Worm (Caenorhabditis elegans) whole organism, early embryonic: ENCODE measurements around the gene sri-32.
"Not testable (repeated sequence)": the region's sequence is repeated elsewhere in the genome, so short reads cannot be mapped to it uniquely, and the experiment has no call there.

Experiments
- B0310.2 ChIP-seq: sonication (generic microtip); optimal IDR thresholded peaks from 2 replicates; lab custom pipeline; 2016; ENCODE audit warnings: mild to moderate bottlenecking, missing genetic modification characterization, missing compliant biosample characterization
- F13C5.2 ChIP-seq: sonication (generic microtip); optimal IDR thresholded peaks from 2 replicates; lab custom pipeline; 2017; ENCODE audit warnings: mild to moderate bottlenecking, missing genetic modification characterization, inconsistent platforms, missing compliant biosample characterization
- aly-1 ChIP-seq: sonication (generic microtip); optimal IDR thresholded peaks from 2 replicates; lab custom pipeline; 2016; ENCODE audit warnings: missing genetic modification characterization, missing compliant biosample characterization
- ama-1 ChIP-seq: fragments of 150-350 bp; optimal IDR thresholded peaks from 2 replicates; lab custom pipeline; 2014
- ceh-13 ChIP-seq: fragments of 200-800 bp; sonication (Bioruptor generic); optimal IDR thresholded peaks from 2 replicates; lab custom pipeline; 2018; ENCODE audit warnings: mild to moderate bottlenecking, missing genetic modification characterization, missing compliant biosample characterization
- ceh-36 ChIP-seq: sonication (generic microtip); optimal IDR thresholded peaks from 2 replicates; lab custom pipeline; 2016; ENCODE audit warnings: missing genetic modification characterization, inconsistent platforms, missing compliant biosample characterization
- ets-7 ChIP-seq: sonication (generic microtip); optimal IDR thresholded peaks from 2 replicates; lab custom pipeline; 2016; ENCODE audit warnings: missing genotype, missing genetic modification characterization, missing compliant biosample characterization
- flt-1 ChIP-seq: fragments of 200-800 bp; sonication (Bioruptor generic); IDR thresholded peaks from 2 replicates; pipeline ENCODE4 v1.3.6; 2022; ENCODE audit warnings: missing genetic modification characterization, missing compliant biosample characterization
- hmbx-1 ChIP-seq: sonication (generic microtip); optimal IDR thresholded peaks from 2 replicates; lab custom pipeline; 2016; ENCODE audit warnings: mild to moderate bottlenecking, missing genetic modification characterization, missing compliant biosample characterization
- hmg-4 ChIP-seq: fragments of 200-800 bp; sonication (Bioruptor generic); optimal IDR thresholded peaks from 2 replicates; lab custom pipeline; 2018; ENCODE audit warnings: mild to moderate bottlenecking, missing genetic modification characterization, missing compliant biosample characterization
- hnd-1 ChIP-seq: sonication (generic microtip); optimal IDR thresholded peaks from 2 replicates; lab custom pipeline; 2016; ENCODE audit warnings: missing genetic modification characterization, missing compliant biosample characterization
- pes-1 ChIP-seq: fragments of 200-800 bp; sonication (Bioruptor generic); IDR thresholded peaks from 2 replicates; pipeline ENCODE4 v1.3.6; 2022; ENCODE audit warnings: missing genetic modification reagents, missing genetic modification characterization, missing compliant biosample characterization
- scrt-1 ChIP-seq: fragments of 200-800 bp; sonication (Bioruptor generic); IDR thresholded peaks from 2 replicates; pipeline ENCODE4 v1.3.6; 2022; ENCODE audit warnings: missing genetic modification characterization, missing compliant biosample characterization
- sea-1 ChIP-seq: fragments of 200-800 bp; sonication (Bioruptor generic); conservative IDR thresholded peaks from 2 replicates; pipeline ENCODE4 v1.3.6; 2022; ENCODE audit warnings: missing genetic modification characterization, missing compliant biosample characterization
- tbx-11 ChIP-seq: fragments of 200-800 bp; sonication (Bioruptor generic); IDR thresholded peaks from 2 replicates; pipeline ENCODE4 v1.3.6; 2022; ENCODE audit warnings: missing genetic modification characterization, missing compliant biosample characterization
- tbx-37 ChIP-seq: fragments of 200-800 bp; sonication (Bioruptor generic); conservative IDR thresholded peaks from 2 replicates; pipeline ENCODE4 v1.3.6; 2022; ENCODE audit warnings: missing genetic modification reagents, missing genetic modification characterization, missing compliant biosample characterization
- tra-4 ChIP-seq: sonication (generic microtip); optimal IDR thresholded peaks from 2 replicates; lab custom pipeline; 2017; ENCODE audit warnings: missing genetic modification characterization, missing compliant biosample characterization

sri-32 gene

DNA sequence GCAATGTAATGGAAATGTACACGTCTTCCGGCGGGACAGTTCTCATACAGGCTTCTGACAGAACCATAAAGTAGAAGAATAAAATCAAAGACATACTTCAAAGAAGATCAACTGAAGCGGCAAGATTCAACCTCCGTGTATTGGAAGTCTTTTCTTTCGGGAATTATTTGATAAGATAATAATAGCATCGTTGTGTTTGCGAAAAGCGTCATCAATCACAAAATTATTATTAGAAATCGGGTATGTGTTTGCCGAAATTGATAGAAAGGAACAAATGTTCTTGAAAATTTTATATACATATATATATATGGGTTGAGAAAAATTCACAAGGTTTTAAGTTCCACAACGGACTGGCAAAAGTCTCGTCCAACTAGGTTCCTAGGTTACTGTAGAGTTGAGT is 37.3 kb upstream of the sri-32 start, which contains the start of gene Y27F2A.9:
Y27F2A.9 (minus strand) TSS at position 101 of the 400 bp plus-strand sequence.
- not testable (repeated sequence) for TF ChIP-seq tra-4 (tag; lab: Kevin White, UChicago); scrt-1 (GFP tag; lab: Robert Waterston, UW); ceh-36

DNA sequence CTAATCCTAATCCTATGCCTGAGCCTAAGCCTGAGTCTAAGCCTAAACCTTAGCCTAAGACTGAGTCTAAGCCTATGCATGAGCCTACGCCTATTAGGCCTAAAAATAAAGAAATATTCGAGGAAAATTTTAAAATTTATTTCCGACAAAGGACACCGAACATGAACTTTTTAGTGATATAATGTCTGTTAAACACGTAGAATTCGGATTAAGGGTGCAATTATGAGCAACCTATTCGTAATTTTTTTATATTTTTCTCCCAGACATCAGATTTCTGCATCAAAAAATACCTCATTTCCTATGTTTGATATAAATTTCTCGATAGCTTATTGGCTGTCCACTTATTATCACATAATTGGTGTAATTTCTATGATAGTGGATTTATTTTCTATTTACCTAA is 34.8 kb upstream of the sri-32 start, which contains the start of gene Y27F2A.11:
Y27F2A.11 (plus strand) TSS at position 301 of the 400 bp plus-strand sequence.
- not testable (repeated sequence) for TF ChIP-seq hmbx-1 (tag; lab: Kevin White, UChicago); pes-1; scrt-1 (GFP tag; lab: Robert Waterston, UW)

DNA sequence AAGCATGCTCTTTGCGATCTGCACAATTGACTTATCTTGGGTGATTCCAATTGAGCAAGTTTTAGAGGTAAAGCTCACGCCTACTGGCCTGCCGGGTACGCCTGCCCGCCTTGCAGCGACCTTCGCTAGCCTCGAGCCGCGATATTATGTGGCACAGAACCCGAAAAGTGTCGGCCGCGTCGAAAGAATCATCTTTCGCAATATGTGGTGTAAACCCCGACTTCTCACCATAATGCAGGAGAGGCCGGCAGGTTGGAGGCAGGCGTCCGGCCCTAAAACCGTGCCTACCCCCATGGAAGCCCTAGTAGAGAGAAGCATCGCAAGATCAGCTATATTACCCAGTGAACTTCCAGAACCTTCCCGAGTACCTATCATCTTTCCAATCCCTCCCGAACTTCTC is 31.6 kb upstream of the sri-32 start:
- TF ChIP-seq ceh-36 (no peak), pes-1 (no peak), hmg-4 (GFP tag; lab: Kevin White, UChicago) (no peak), hmbx-1 (tag; lab: Kevin White, UChicago) (no peak), sea-1 (no peak), flt-1 (GFP tag; lab: Robert Waterston, UW) (no peak), scrt-1 (GFP tag; lab: Robert Waterston, UW) (no peak), tra-4 (tag; lab: Kevin White, UChicago) (no peak), B0310.2 (tag; lab: Kevin White, UChicago) (no peak), F13C5.2 (no peak), ama-1 (lab: Kevin White, UChicago) (no peak), ets-7 (tag; lab: Kevin White, UChicago) (no peak), hnd-1 (tag; lab: Kevin White, UChicago) (no peak), aly-1 (tag; lab: Kevin White, UChicago) (no peak)

DNA sequence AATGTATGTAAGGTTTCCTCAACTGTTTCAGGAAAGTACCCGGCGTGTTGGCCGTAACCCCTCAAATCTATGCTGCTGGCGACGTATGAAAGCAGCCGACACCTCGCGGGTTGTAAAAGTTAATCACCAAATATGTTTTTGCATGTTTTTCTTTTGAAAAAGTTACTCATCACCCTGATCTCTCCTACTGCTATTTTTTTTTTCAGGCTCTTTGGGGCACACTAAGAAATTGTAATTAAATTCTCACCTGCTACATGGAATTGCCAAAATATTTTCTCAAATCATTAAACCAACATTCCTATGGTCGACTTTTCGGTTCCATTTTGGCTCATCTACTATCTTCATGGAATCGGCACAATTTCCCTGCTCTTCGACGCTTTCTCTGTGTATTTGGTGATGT is 30.6 kb upstream of the sri-32 start, which contains the start of gene sri-78:
sri-78 (plus strand) TSS at position 301 of the 400 bp plus-strand sequence.
- TF ChIP-seq B0310.2 (tag; lab: Kevin White, UChicago); scrt-1 (GFP tag; lab: Robert Waterston, UW); aly-1 (tag; lab: Kevin White, UChicago): not testable (repeated sequence)

DNA sequence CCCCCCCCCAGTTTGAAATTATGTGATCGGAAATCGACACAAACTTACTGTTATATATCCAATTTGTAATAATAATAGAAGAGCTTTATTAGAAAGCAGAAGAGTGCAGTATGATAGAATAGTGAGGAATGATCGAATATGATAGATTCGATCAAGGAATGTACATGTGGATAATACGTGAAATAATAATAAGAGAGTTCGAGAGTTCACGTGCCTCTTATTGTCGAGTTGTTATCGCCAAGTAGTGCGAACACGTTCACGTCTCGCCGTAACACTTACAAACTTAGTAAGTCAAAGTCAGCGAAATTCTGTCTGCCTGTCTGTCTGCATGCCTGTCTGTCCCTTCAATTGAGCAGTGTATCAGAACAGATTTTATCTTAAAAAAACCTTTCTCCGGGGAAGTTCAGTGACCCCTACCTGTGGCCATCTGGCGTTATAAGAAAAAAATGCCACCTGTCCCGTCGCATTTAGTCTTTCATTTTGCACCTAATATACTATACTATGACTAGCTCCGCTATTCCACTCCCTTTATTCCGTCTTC is 29.1 kb upstream of the sri-32 start, which contains the start of the genes Y27F2A.6 and Y27F2A.8:
Y27F2A.6 (minus strand) TSS at position 101 of the 541 bp plus-strand sequence.
Y27F2A.8 (plus strand) TSS at position 491 of the 541 bp plus-strand sequence.
- TF ChIP-seq ama-1 (lab: Kevin White, UChicago); flt-1 (GFP tag; lab: Robert Waterston, UW); hmg-4 (GFP tag; lab: Kevin White, UChicago): not testable (repeated sequence)

DNA sequence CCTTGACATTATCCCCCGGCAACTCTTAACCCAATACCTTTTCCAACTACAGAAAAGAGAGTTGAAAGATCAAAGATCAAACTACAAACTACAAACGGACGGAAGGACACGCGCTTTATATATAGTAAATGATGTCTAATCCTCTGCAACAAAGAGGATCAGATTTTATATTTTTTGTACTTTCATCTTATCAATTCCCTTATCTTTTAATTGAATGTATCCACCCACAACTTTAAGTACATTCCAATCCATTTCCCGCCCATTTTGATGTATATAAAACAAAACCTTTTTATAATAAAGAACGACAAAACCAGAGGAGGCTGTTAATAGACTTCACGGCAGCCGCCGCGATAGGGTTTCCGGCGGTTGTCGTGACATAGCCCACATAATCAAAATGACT is 23.4 kb upstream of the sri-32 start, which contains the start of gene sri-40:
sri-40 (plus strand) TSS at position 301 of the 400 bp plus-strand sequence.
- TF ChIP-seq hmbx-1 (tag; lab: Kevin White, UChicago); aly-1 (tag; lab: Kevin White, UChicago); sea-1: not testable (repeated sequence)

DNA sequence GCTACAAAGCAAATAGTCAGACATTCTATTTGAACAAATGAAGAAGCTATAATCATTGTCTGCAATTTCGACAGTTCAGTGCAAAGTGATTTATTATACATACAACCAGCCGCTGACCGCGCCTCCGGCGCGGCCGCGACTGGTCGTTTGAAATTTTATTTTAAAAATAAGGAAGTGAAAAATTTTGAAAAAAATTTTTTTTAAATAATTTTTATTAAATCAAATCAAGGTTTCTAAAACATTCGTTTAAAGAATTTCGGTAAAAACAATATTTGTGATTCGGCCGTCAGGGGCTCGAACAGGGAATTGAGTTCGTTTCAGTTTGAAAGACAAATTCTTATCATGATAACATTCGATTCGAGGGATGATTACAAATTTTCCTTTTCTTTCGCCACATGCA is 17.9 kb upstream of the sri-32 start, which contains the start of gene Y27F2A.10:
Y27F2A.10 (minus strand) TSS at position 101 of the 400 bp plus-strand sequence.
- TF ChIP-seq F13C5.2 (no peak), pes-1 (no peak)

DNA sequence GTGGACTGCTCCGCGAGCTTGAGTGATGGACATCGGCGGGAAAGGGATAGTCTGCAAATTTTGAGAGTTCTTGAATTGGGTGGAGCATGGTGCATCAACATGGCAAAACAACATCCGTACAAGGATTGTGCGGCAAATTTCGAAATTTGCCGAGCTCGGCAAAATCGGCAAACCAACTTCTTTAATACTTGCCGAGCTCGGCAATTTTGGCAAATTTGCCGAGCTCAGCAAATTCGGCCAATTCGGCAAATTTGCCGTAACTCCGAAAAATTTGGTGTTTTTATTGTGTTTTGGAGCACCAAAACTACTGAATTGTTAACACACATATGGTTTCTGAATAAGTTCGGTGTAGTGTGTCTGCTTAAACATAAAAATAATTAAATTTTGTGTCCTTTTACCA is 15.8 kb upstream of the sri-32 start, which contains the start of gene fbxc-55:
fbxc-55 (minus strand) TSS at position 101 of the 400 bp plus-strand sequence.
- TF ChIP-seq ets-7 (tag; lab: Kevin White, UChicago): no peak
- TF ChIP-seq B0310.2 (tag; lab: Kevin White, UChicago): no peak
- TF ChIP-seq tbx-11 (GFP tag; lab: Robert Waterston, UW): no peak
- TF ChIP-seq ceh-13 (GFP tag; lab: Kevin White, UChicago): no peak
- TF ChIP-seq sea-1: no peak
- no peak for TF ChIP-seq flt-1 (GFP tag; lab: Robert Waterston, UW)
- TF ChIP-seq hmg-4 (GFP tag; lab: Kevin White, UChicago): no peak
- TF ChIP-seq hnd-1 (tag; lab: Kevin White, UChicago): no peak
- TF ChIP-seq ama-1 (lab: Kevin White, UChicago): no peak
- no peak for TF ChIP-seq pes-1
- no peak for TF ChIP-seq tra-4 (tag; lab: Kevin White, UChicago)
- no peak for TF ChIP-seq scrt-1 (GFP tag; lab: Robert Waterston, UW)
- TF ChIP-seq aly-1 (tag; lab: Kevin White, UChicago): no peak
- TF ChIP-seq ceh-36: no peak

- TF ChIP-seq scrt-1 (GFP tag; lab: Robert Waterston, UW) (no peak), sea-1 (no peak), ets-7 (tag; lab: Kevin White, UChicago) (no peak), ceh-13 (GFP tag; lab: Kevin White, UChicago) (no peak), pes-1 (no peak), tra-4 (tag; lab: Kevin White, UChicago) (no peak), hnd-1 (tag; lab: Kevin White, UChicago) (no peak), hmg-4 (GFP tag; lab: Kevin White, UChicago) (no peak), ceh-36 (no peak), tbx-37 (no peak), F13C5.2 (no peak), aly-1 (tag; lab: Kevin White, UChicago) (no peak)
These were observed 4.7 kb upstream of the sri-32 start, which contains the start of gene sri-34 for ce11 chrII:3158985-3159384. Gene sri-34 (minus strand): TSS chrII:3159085.
